Worm (Caenorhabditis elegans): Measurements from ENCODE around the gene srsx-22.

DNA sequence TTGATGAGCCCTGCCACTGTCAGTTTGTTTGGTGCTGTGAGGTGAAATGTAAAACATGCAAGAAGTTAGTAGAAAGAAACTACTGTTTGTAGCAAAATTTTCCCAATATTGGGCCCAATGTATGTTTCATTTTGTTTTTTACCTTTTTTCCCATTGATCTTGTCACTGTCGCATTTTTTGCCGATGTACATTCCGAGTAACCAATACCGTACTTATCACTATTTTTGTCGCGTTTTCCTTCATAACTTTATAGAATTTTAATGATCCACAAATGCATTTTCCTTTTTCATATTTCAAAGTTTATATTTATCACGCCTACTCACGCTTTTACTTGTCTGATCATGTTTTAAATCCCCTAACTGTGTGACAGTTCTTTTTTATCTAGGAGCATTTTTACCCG is 6.3 kb downstream of the srsx-22 start:
- TF ChIP-seq him-1 (tag; optimal IDR thresholded peaks at IDR 0.05): no peak
- TF ChIP-seq W03F9.2 (tag; optimal IDR thresholded peaks at IDR 0.05): no peak
- no peak for TF ChIP-seq dao-5 (tag; optimal IDR thresholded peaks at IDR 0.05)

Measured in whole organism, L4/young adult.